Worm (Caenorhabditis elegans) whole organism, dauer: ENCODE data around the gene clec-61.
"Not testable (repeated sequence)": the region's sequence is repeated elsewhere in the genome, so short reads cannot be mapped to it uniquely, and the experiment has no call there.

ENCODE experiments used
- unc-62 ChIP-seq: sonication (generic microtip); optimal IDR thresholded peaks from 2 replicates; lab custom pipeline; 2017; ENCODE audit warnings: missing biosample characterization, missing genetic modification reagents, missing genetic modification characterization

The clec-61 gene

ce11 chrII:10446300-10446699 lies 44.0 kb downstream of the clec-61 start:
- TF ChIP-seq unc-62 (GFP tag; lab: Kevin White, UChicago) = no peak

ce11 chrII:10445738-10446137 lies 44.6 kb downstream of the clec-61 start:
- TF ChIP-seq unc-62 (GFP tag; lab: Kevin White, UChicago) = no peak

- no peak for TF ChIP-seq unc-62 (GFP tag; lab: Kevin White, UChicago)
Measured at ce11 chrII:10444971-10445707, 45.2 kb downstream of the clec-61 start.

- TF ChIP-seq unc-62 (GFP tag; lab: Kevin White, UChicago) = no peak
Measured at ce11 chrII:10443898-10444297, 46.4 kb downstream of the clec-61 start.

ce11 chrII:10442846-10443245 lies 47.5 kb downstream of the clec-61 start, which contains the start of gene ZK673.1:
Gene ZK673.1 (plus strand): TSS chrII:10443146.
- not testable (repeated sequence) for TF ChIP-seq unc-62 (GFP tag; lab: Kevin White, UChicago)

ce11 chrII:10439976-10440375 lies 50.4 kb downstream of the clec-61 start, which contains the start of gene E04D5.4:
Gene E04D5.4 (plus strand): TSS chrII:10440276.
- no peak for TF ChIP-seq unc-62 (GFP tag; lab: Kevin White, UChicago)
